Fruit fly (Drosophila melanogaster) whole organism: ENCODE measurements around the gene CG42820.

Source experiments
- CG8478 ChIP-seq: fragments of >200 bp; optimal IDR thresholded peaks from 2 replicates; lab custom pipeline; 2018; ENCODE audit warnings: inconsistent platforms
- Dll ChIP-seq: fragments of >200 bp; optimal IDR thresholded peaks from 2 replicates; lab custom pipeline; 2017
- EcR ChIP-seq, 2 experiments: fragments of >200 bp; optimal IDR thresholded peaks; 2 replicates each; lab custom pipeline; 2017; ENCODE audit warnings: missing biosample characterization in 2 of 2, missing genetic modification characterization in 2 of 2, missing genetic modification reagents in 2 of 2
- pan ChIP-seq: fragments of >200 bp; optimal IDR thresholded peaks from 2 replicates; lab custom pipeline; 2017
- psq ChIP-seq: fragments of >200 bp; optimal IDR thresholded peaks from 2 replicates; lab custom pipeline; 2017
- usp ChIP-seq: fragments of >200 bp; optimal IDR thresholded peaks from 2 replicates; lab custom pipeline; 2017; ENCODE audit warnings: missing biosample characterization, missing genetic modification characterization, mixed read lengths

The CG42820 gene

DNA sequence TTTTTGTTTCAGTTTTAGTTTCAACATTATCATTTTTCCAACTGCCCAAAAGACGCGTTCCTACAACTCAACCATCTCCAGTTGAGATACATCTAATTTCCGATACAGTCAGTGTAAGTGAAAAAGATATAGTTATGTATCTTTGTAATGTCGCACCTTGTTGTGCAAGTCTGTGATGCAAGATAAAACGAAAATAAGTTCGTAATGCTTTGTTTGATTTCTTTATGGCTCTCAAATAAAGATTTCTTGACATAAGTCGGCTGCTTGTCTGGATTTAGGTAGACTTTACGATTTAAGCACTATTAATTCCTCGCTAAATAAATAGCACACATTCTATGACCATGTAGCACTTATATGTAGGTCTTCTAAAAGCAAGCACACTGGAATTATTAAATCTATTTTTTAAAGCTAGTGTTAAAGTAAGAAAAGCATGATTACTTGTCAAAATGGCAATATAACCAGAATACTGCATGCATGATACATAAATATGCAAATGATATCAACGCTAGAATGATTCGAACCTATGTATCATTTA, 7.1 kb downstream of the CG42820 start:
- no peak for TF ChIP-seq psq
- TF ChIP-seq usp (GFP tag; lab: Kevin White, UChicago) = no peak

DNA sequence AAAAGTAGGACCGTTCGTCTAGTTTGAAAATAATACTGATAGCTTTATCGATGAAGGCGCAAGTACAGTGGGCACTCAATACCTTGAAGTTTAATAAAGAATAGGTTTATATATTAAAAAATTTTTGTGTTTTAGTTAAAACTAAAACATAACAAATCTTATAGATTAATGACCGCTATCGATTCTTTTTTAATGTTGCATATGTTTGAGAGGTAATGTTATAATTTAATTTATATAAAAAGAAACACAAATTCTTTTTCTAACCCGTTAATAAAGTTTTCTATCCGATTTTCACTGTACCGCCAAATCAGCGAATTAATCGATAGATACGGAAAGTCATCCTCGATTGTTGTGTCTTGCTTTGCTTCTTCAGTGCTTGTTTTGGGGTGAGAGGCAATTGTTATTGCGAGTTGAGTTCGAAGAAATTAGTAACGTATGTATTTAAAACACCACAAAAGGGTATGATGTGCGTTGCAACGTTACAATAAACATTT, 8.0 kb downstream of the CG42820 start, which contains the start of the genes Dad1 and CG13384:
Gene Dad1 (minus strand): TSS at position 30 of the 494 bp plus-strand sequence.
Gene CG13384 (plus strand): TSS at position 348 of the 494 bp plus-strand sequence.
- TF ChIP-seq usp (GFP tag; lab: Kevin White, UChicago) (no peak), EcR (GFP tag; optimal IDR thresholded peaks at IDR 0.05; lab: Kevin White, UChicago) (no peak), Dll (lab: Kevin White, UChicago) (no peak), psq (no peak), CG8478 (lab: Kevin White, UChicago) (no peak), pan (lab: Kevin White, UChicago) (no peak)

DNA sequence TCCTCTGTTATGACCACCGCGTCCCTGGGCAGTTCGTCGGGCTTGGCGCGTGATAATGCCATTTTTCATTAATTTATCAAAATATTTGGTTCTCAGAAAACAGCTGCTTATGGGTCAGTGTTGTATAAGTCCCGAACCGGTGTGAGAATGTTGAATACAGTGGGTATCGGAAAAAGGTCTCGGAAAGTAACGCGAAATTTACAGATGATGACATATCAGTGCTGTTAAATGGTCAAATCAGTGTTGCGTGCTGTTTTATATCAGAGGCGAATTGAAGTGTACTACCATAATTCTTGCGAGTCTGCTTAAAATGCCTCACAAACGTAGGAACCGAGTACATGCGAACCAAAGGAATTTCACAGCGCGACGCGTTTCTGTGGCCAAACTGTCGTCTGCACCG, 9.6 kb downstream of the CG42820 start, which contains the start of the genes CG13392 and Rcd4:
Gene CG13392 (minus strand): TSS at position 162 of the 400 bp plus-strand sequence.
Gene Rcd4 (plus strand): TSS at position 216 of the 400 bp plus-strand sequence.
- TF ChIP-seq usp (GFP tag; lab: Kevin White, UChicago) (no peak), pan (lab: Kevin White, UChicago) (no peak), Dll (lab: Kevin White, UChicago) (no peak), psq (no peak), EcR (GFP tag; optimal IDR thresholded peaks at IDR 0.05; lab: Kevin White, UChicago) (no peak), CG8478 (lab: Kevin White, UChicago) (no peak)

DNA sequence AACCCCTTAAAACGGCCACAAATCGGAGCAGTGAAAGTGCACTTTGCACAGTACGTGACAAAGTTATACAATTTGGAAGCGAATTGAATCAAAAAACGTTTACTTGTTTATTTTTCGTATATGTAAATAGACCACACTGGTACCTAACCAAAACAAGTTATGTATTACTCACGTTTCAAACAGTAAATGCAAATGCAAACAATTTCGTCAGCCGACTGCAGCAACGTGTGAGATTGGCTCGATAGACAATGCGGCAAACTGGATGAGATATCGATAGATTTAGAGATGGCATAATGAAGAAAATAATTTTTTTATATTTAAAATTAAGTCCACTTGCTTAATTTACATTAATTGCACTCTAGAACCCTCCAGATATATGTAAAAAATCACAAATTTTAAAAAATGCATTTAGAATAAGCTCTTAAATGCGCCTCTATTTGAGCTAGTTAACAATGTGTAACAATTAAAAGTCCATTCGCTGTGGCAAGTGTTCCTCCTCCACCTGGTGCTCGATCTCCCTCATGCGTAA, 10.6 kb downstream of the CG42820 start, which contains the start of gene AlaRS:
Gene AlaRS (minus strand): TSS at position 257 of the 529 bp plus-strand sequence.
- TF ChIP-seq pan (lab: Kevin White, UChicago) (no peak), psq (no peak), Dll (lab: Kevin White, UChicago) (no peak), usp (GFP tag; lab: Kevin White, UChicago) (no peak), EcR (GFP tag; optimal IDR thresholded peaks at IDR 0.05; lab: Kevin White, UChicago) (no peak), CG8478 (lab: Kevin White, UChicago) (no peak)

DNA sequence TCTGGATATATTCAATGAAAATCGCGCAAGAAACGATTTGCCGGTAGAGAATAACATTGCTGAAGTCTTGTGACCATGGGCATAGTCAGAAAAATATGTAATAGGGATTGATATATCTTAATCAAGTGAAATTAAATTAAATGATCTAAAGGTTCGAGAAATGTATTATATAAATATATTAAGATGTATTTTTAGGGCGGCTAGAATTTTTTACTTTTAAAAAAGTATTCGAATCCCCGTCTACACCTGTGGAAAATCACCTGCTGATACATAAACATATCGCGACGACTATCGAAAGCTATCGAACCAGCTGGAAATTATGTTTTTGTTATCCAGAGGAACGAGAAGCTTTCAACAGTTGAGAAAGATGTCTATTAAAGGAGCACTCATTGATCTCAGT, 15.5 kb downstream of the CG42820 start, which contains the start of the genes CG13390 and CG17294:
Gene CG13390 (minus strand): TSS at position 81 of the 400 bp plus-strand sequence.
Gene CG17294 (plus strand): TSS at position 319 of the 400 bp plus-strand sequence.
- TF ChIP-seq Dll (lab: Kevin White, UChicago) (no peak), psq (no peak), CG8478 (lab: Kevin White, UChicago) (no peak), usp (GFP tag; lab: Kevin White, UChicago) (no peak), EcR (GFP tag; optimal IDR thresholded peaks at IDR 0.05; lab: Kevin White, UChicago) (no peak), pan (lab: Kevin White, UChicago) (no peak)

DNA sequence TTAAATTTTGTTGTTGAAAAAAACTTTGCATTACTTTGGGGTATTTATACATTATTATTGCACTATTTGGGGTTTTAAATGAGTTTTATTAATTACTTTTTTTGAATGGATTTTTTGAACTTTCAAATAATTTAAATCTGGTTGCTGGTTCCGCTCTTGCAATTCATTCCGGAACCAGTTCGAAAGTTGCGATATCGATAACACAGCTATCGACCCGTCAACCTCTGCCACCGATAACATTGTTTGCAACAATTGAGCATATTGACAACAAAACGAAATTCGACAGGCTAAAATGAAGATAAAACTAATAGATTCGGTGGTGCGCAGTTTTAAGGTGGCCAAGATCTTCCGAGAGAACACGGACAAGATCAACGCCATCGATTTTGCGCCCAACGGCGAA, 18.0 kb downstream of the CG42820 start, which contains the start of gene Wdr82:
Gene Wdr82 (plus strand): TSS at position 227 of the 400 bp plus-strand sequence.
- TF ChIP-seq usp (GFP tag; lab: Kevin White, UChicago) (no peak), Dll (lab: Kevin White, UChicago) (no peak), CG8478 (lab: Kevin White, UChicago) (no peak), psq (no peak), EcR (GFP tag; optimal IDR thresholded peaks at IDR 0.05; lab: Kevin White, UChicago) (no peak), pan (lab: Kevin White, UChicago) (no peak)

DNA sequence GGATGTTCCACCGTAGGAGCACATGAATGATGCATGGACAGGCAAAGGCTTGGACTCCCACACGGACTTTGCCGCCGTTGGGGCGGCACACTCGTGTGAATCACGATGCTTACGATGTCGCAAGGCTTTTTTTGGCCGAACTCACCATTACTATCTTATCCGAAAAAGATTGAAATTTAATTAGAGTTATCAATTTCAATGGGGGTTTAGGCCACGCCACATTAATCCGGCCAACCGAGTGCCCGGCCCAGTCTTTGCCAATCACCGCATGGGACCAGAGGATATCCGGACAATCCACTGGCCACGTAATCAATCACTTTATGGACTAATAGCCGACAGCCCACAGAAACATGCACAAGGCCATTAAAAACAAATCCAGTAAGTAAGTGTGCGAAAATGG, 19.9 kb downstream of the CG42820 start:
- no peak for TF ChIP-seq usp (GFP tag; lab: Kevin White, UChicago)
- no peak for TF ChIP-seq EcR (GFP tag; optimal IDR thresholded peaks at IDR 0.05; lab: Kevin White, UChicago)
- TF ChIP-seq CG8478 (lab: Kevin White, UChicago) = no peak
- no peak for TF ChIP-seq pan (lab: Kevin White, UChicago)
- TF ChIP-seq Dll (lab: Kevin White, UChicago) = no peak

DNA sequence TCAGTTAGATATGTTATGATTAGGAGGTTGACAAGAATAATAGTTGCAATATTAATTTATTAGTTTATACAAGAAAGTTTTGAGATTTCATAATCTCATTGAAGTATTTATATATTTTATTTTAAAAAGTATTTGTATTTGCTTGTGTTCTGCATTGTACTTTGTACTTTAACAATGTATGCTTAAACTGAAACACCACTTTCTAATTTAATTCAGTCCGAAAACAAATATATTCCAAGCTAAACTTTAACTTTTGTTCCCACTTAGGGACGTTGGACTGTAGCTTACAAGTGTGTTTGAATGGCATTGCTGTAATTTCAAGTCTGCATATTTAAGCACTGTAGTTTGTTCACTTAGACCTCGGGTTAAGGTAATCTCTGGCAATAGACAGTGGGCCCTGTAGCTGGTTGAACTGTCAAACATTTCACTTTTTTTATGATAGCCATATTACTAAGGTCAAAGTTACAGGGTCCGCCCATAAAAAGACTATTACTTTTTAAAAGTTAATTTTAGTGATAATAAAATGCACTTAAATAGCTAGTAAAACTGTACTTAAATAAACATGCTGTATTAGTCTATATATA, 20.8 kb downstream of the CG42820 start:
- TF ChIP-seq psq (no peak), CG8478 (lab: Kevin White, UChicago) (no peak), EcR (GFP tag; optimal IDR thresholded peaks at IDR 0.05; lab: Kevin White, UChicago) (no peak), Dll (lab: Kevin White, UChicago) (no peak), pan (lab: Kevin White, UChicago) (no peak), usp (GFP tag; lab: Kevin White, UChicago) (no peak)

DNA sequence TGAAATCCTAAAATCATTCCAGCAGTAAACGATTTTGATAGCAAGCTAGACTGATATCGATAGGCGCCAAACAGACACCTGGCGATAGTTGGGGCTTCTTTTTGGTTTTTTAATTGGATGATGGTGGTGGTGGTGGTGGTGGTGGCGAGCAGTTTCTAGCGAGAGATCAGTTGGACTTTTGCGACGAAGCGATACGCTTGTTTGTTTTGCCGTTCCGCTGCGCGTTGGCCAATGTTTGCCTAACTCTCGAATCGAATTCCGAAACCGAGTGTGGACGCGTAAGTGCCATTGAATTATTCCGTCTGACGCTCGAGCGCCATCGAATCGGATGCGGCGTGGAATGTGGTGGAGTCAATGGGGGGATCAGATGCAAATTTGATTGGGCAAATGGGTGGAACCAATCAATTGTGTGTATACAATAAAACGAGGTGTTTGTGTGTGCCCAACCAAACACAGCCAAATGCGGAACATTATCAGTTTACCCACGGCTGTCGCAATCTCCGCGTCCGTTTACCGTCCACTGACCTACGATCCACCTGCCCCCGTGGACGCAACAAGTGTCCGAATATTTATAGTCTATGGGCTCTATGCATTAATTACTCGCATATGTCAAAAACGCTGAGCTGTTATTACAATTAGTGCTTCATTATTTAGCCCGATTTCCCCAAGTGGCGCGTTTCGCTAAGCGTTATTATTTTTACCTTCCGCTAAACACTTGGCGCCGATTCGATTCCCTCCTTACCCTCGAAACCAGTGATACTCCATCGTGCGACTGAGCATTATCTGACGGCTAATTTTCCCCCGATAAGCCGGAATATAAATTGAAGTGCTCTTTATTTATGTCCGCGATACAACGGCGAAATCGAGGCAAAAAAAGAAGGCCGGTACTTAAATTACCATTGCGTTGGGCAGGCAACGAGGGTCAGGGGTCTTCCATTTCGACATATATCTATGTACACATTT, 21.6 kb downstream of the CG42820 start, which contains the start of gene CG17292:
Gene CG17292 (plus strand): TSS at position 91 of the 963 bp plus-strand sequence.
- TF ChIP-seq EcR (GFP tag; optimal IDR thresholded peaks at IDR 0.05; lab: Kevin White, UChicago) (no peak), pan (lab: Kevin White, UChicago) (no peak), psq (no peak), CG8478 (lab: Kevin White, UChicago) (no peak), Dll (lab: Kevin White, UChicago) (no peak), usp (GFP tag; lab: Kevin White, UChicago) (no peak)
